Fruit fly (Drosophila melanogaster): ENCODE results near the gene CG32532.

Gene CG32532

DNA sequence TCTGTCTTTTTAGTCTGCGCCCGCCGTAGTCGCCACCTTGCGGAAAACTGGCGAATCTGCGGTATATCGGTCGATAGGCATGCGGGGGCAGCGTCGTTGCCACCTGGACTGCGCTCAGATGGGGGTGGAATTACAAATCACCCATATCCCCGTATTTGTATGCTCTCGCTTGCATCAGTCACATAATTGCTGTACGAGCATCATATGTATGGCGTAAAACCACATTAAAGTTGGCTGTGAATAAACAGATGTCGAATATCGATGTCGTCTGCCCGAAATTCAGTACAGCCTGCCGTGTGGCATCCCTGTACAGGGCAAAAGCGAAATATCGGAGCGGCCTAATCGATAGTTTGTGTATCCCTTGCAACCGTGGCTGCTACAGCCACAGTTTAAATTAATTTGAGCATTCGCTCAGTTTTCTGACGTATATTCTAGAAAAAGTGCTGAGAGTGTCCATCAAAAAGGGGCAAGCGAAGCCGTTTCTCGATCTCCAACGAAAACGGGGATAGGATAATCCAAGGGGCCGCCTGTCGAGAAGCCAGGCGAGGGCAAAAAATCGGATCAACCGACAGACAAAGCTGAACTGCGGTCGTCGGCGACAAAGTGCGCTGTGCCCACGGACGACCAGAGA is 25.4 kb downstream of the CG32532 start, which contains the start of the genes Idh3a and CoRest (continued):
- TF ChIP-seq tx (GFP tag; optimal IDR thresholded peaks at IDR 0.05) (no peak), Rfx (GFP tag; IDR thresholded peaks at IDR 0.05) (0 out of 2 replicates have a peak, but pooled peaks have one; percentile 42), bab2 (GFP tag; optimal IDR thresholded peaks at IDR 0.05) (no peak), CG17328 (GFP tag; IDR thresholded peaks at IDR 0.05) (no peak), luna (GFP tag; optimal IDR thresholded peaks at IDR 0.05) (no peak), CG4617 (GFP tag; optimal IDR thresholded peaks at IDR 0.05; ENCODE audit: borderline replicate concordance) (peak; percentile 10), Gug (GFP tag; IDR thresholded peaks at IDR 0.05) (peak; percentile 33; the same call in 1 of the 4 replicates), Camta (GFP tag; optimal IDR thresholded peaks at IDR 0.05) (peak; percentile 15), CG13424 (tag; optimal IDR thresholded peaks at IDR 0.05) (peak; percentile 12), Ets65A (GFP tag) (peak; percentile 86), z (GFP tag; IDR thresholded peaks at IDR 0.05) (no peak), Doc3 (GFP tag; IDR thresholded peaks at IDR 0.05; ENCODE audit: partially characterized antibody) (peak; percentile 53; the same call in 2 of the 3 replicates), ham (GFP tag; IDR thresholded peaks at IDR 0.05) (no peak), mam (GFP tag; optimal IDR thresholded peaks at IDR 0.05) (peak; percentile 50), CG15269 (tag; optimal IDR thresholded peaks at IDR 0.05) (no peak), toy (GFP tag; IDR thresholded peaks at IDR 0.05) (no peak), Ets97D (GFP tag; optimal IDR thresholded peaks at IDR 0.05) (peak; percentile 55), fd96Cb (tag; optimal IDR thresholded peaks at IDR 0.05) (no peak), CG9727 (GFP tag; optimal IDR thresholded peaks at IDR 0.05) (peak; percentile 38), CG7372 (GFP tag; IDR thresholded peaks at IDR 0.05) (0 out of 2 replicates have a peak, but pooled peaks have one; percentile 41), hb (GFP tag; IDR thresholded peaks at IDR 0.05; ENCODE audit: partially characterized antibody) (peak; percentile 60; the same call in 1 of the 3 replicates), CG12659 (GFP tag; optimal IDR thresholded peaks at IDR 0.05) (peak; percentile 28), ind (GFP tag; optimal IDR thresholded peaks at IDR 0.05) (peak; percentile 47), dpn (GFP tag; optimal IDR thresholded peaks at IDR 0.05) (peak; percentile 15 to 41), H2.0 (GFP tag; IDR thresholded peaks at IDR 0.05) (0 out of 2 replicates have a peak, but pooled peaks have one; percentile 21), Dbx (GFP tag; IDR thresholded peaks at IDR 0.05) (peak; percentile 52; the same call in 1 of the 3 replicates), Bdp1 (GFP tag; optimal IDR thresholded peaks at IDR 0.05) (no peak), Hr78 (GFP tag; optimal IDR thresholded peaks at IDR 0.05) (no peak), CG10565 (GFP tag; optimal IDR thresholded peaks at IDR 0.05) (no peak), CG9797 (GFP tag; optimal IDR thresholded peaks at IDR 0.05) (peak; percentile 42), kni (GFP tag; optimal IDR thresholded peaks at IDR 0.05) (no peak), CG17186 (GFP tag; optimal IDR thresholded peaks at IDR 0.05) (peak; percentile 77), trem (tag; optimal IDR thresholded peaks at IDR 0.05) (peak; percentile 34), nerfin-2 (GFP tag; IDR thresholded peaks at IDR 0.05; ENCODE audit: partially characterized antibody) (peak; percentile 55; the same call in 1 of the 2 replicates), CG3726 (GFP tag; IDR thresholded peaks at IDR 0.05) (no peak), ato (GFP tag; IDR thresholded peaks at IDR 0.05; ENCODE audit: partially characterized antibody) (peak; percentile 27; the same call in 1 of the 2 replicates), CG6683 (GFP tag; optimal IDR thresholded peaks at IDR 0.05) (no peak), row (GFP tag; IDR thresholded peaks at IDR 0.05) (peak; percentile 54), ATbp (GFP tag; optimal IDR thresholded peaks at IDR 0.05) (no peak), onecut (GFP tag; IDR thresholded peaks at IDR 0.05) (peak; percentile 25; the same call in 1 of the 2 replicates), gfzf (GFP tag; optimal IDR thresholded peaks at IDR 0.05) (peak; percentile 32), Jarid2 (GFP tag; optimal IDR thresholded peaks at IDR 0.05) (no peak), CG14965 (GFP tag; optimal IDR thresholded peaks at IDR 0.05; ENCODE audit: borderline replicate concordance) (no peak), Hsf (GFP tag; optimal IDR thresholded peaks at IDR 0.05) (peak; percentile 29), CG14860 (GFP tag; IDR thresholded peaks at IDR 0.05; ENCODE audit: partially characterized antibody) (peak; percentile 68; the same call in 2 of the 3 replicates), Dp (GFP tag; optimal IDR thresholded peaks at IDR 0.05) (peak; percentile 62), amos (GFP tag; IDR thresholded peaks at IDR 0.05; ENCODE audit: partially characterized antibody) (peak; percentile 69), gcm (GFP tag; optimal IDR thresholded peaks at IDR 0.05) (peak; percentile 68)

Data from whole organism, embryonic.